Fruit fly (Drosophila melanogaster): ENCODE measurements around the gene CG14330.

DNA sequence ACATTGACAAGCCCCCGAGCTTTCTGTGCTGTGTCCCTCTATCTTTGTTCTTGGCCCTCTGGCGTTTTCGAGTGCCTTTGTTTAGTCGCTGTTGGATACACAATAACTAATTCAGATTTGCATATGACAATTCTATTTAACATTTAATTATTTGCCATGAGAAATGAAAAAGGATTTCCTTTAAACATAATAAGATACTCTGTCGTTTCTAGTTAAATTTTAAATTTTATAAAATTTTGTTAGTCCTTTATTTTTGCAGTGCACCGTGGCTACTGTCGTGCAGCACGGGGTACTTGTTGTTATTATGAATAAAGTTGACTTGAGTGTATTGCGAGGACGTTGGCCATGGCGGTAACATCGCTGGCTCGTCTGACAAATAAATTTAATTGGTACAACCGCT lies 46.3 kb upstream of the CG14330 start:
- TF ChIP-seq psq (optimal IDR thresholded peaks at IDR 0.05), result no peak
- TF ChIP-seq usp (GFP tag; optimal IDR thresholded peaks at IDR 0.05), result no peak
- no peak for TF ChIP-seq CG8478 (optimal IDR thresholded peaks at IDR 0.05)

Measured in whole organism.